Worm (Caenorhabditis elegans): ENCODE measurements around the gene T07D4.5.
A peak's percentile ranks its signal among the peaks of the same experiment; 100 is the strongest.

T07D4.5 gene

ce11 chrII:8926451-8926850 lies 42.3 kb upstream of the T07D4.5 start, which contains the start of gene B0457.2:
Gene B0457.2, minus strand, starts transcription at chrII:8926551.
- TF ChIP-seq aha-1 (tag), result peak; percentile 19
- no peak for TF ChIP-seq nhr-237 (tag; optimal IDR thresholded peaks at IDR 0.05)
- TF ChIP-seq nhr-28 (tag; optimal IDR thresholded peaks at IDR 0.05), result peak; percentile 63
- no peak for TF ChIP-seq ctbp-1 (GFP tag; IDR thresholded peaks at IDR 0.05)
- peak; percentile 37 for TF ChIP-seq dve-1 (tag; optimal IDR thresholded peaks at IDR 0.05; ENCODE audit: insufficient read depth)

ce11 chrII:8923187-8923586 lies 39.1 kb upstream of the T07D4.5 start:
- TF ChIP-seq pqm-1 (tag; optimal IDR thresholded peaks at IDR 0.05), result peak; percentile 64
- peak; percentile 32 for TF ChIP-seq nhr-28 (tag; optimal IDR thresholded peaks at IDR 0.05)
- TF ChIP-seq lim-7 (GFP tag; IDR thresholded peaks at IDR 0.05), result no peak
- no peak for TF ChIP-seq daf-16 (GFP tag; optimal IDR thresholded peaks at IDR 0.05)
- TF ChIP-seq daf-16 (tag; optimal IDR thresholded peaks at IDR 0.05), result peak; percentile 76
- TF ChIP-seq hlh-11 (tag; optimal IDR thresholded peaks at IDR 0.05), result peak; percentile 16
- peak; percentile 46; the same call in 1 of the 2 replicates for TF ChIP-seq dmd-6 (GFP tag; IDR thresholded peaks at IDR 0.05)

- TF ChIP-seq set-16 (GFP tag; IDR thresholded peaks at IDR 0.05) (no peak), mxl-3 (GFP tag; optimal IDR thresholded peaks at IDR 0.05) (no peak), saeg-2 (GFP tag; IDR thresholded peaks at IDR 0.05) (no peak), skn-1 (tag; optimal IDR thresholded peaks at IDR 0.05) (no peak), lin-13 (GFP tag; optimal IDR thresholded peaks at IDR 0.05) (no peak), madf-9 (GFP tag; conservative IDR thresholded peaks at IDR 0.05) (no peak), hlh-11 (tag; optimal IDR thresholded peaks at IDR 0.05) (peak; percentile 48), lsy-2 (tag; optimal IDR thresholded peaks at IDR 0.05) (peak in 1 of 2 experiments; percentile 37), pqm-1 (tag; optimal IDR thresholded peaks at IDR 0.05) (peak; percentile 90), dmd-6 (GFP tag; IDR thresholded peaks at IDR 0.05) (peak; percentile 47; the same call in 1 of the 2 replicates), ceh-28 (tag; optimal IDR thresholded peaks at IDR 0.05) (no peak), F26F4.8 (GFP tag; conservative IDR thresholded peaks at IDR 0.05) (no peak), hlh-30 (tag; optimal IDR thresholded peaks at IDR 0.05; ENCODE audit: insufficient read depth) (peak; percentile 9), ctbp-1 (GFP tag; IDR thresholded peaks at IDR 0.05) (no peak), vab-7 (GFP tag; IDR thresholded peaks at IDR 0.05) (no peak), nhr-237 (tag; optimal IDR thresholded peaks at IDR 0.05) (no peak), hmg-1.1 (GFP tag; IDR thresholded peaks at IDR 0.05) (peak; percentile 54; the same call in 1 of the 2 replicates), nhr-41 (GFP tag; IDR thresholded peaks at IDR 0.05) (0 out of 2 replicates have a peak, but pooled peaks have one; percentile 15), nhr-28 (tag; optimal IDR thresholded peaks at IDR 0.05) (peak; percentile 45), pha-4 (GFP tag; IDR thresholded peaks at IDR 0.05) (no peak), pha-4 (tag; optimal IDR thresholded peaks at IDR 0.05) (no peak), arid-1 (GFP tag; conservative IDR thresholded peaks at IDR 0.05) (no peak), nhr-102 (tag; optimal IDR thresholded peaks at IDR 0.05) (no peak), lin-15B (tag; optimal IDR thresholded peaks at IDR 0.05) (no peak)
Measured at ce11 chrII:8922140-8922539, 38.0 kb upstream of the T07D4.5 start, which contains the start of gene B0457.6. Gene B0457.6, plus strand, starts transcription at chrII:8922423.

- TF ChIP-seq aha-1 (tag), result peak; percentile 89
- no peak for TF ChIP-seq R02D3.7 (tag; optimal IDR thresholded peaks at IDR 0.05)
- no peak for TF ChIP-seq lin-1 (GFP tag; IDR thresholded peaks at IDR 0.05)
- no peak for TF ChIP-seq lin-39 (tag; optimal IDR thresholded peaks at IDR 0.05)
- TF ChIP-seq ceh-20 (GFP tag; IDR thresholded peaks at IDR 0.05), result no peak
- TF ChIP-seq dmd-9 (GFP tag; IDR thresholded peaks at IDR 0.05), result no peak
Measured at ce11 chrII:8921456-8921855, 37.3 kb upstream of the T07D4.5 start.

ce11 chrII:8920955-8921354 lies 36.8 kb upstream of the T07D4.5 start:
- peak; percentile 3 for TF ChIP-seq ces-1 (GFP tag; optimal IDR thresholded peaks at IDR 0.05)
- TF ChIP-seq ceh-32 (tag; optimal IDR thresholded peaks at IDR 0.05; ENCODE audit: poor library complexity), result no peak
- no peak for TF ChIP-seq D1046.2 (GFP tag; IDR thresholded peaks at IDR 0.05)
- TF ChIP-seq skn-1 (tag; optimal IDR thresholded peaks at IDR 0.05), result no peak
